Worm (Caenorhabditis elegans) whole organism, L2 larva: Measurements from ENCODE around the gene F41H10.12.

ENCODE experiments used
- alr-1 ChIP-seq: fragments of 150-350 bp; optimal IDR thresholded peaks from 2 replicates; lab custom pipeline; 2014; ENCODE audit warnings: missing biosample characterization, missing genetic modification characterization
- ama-1 ChIP-seq: fragments of 150-350 bp; optimal IDR thresholded peaks from 2 replicates; lab custom pipeline; 2018; ENCODE audit warnings: inconsistent platforms
- blmp-1 ChIP-seq: sonication (generic microtip); optimal IDR thresholded peaks from 2 replicates; lab custom pipeline; 2017; ENCODE audit warnings: missing genetic modification characterization, mild to moderate bottlenecking, missing compliant biosample characterization, antibody characterized with exemption, moderate library complexity; ENCODE audit not compliant: insufficient read depth
- gmeb-1 ChIP-seq: fragments of 150-350 bp; optimal IDR thresholded peaks from 2 replicates; lab custom pipeline; 2014; ENCODE audit warnings: missing biosample characterization, missing genetic modification characterization
- nhr-10 ChIP-seq: sonication (generic microtip); optimal IDR thresholded peaks from 2 replicates; lab custom pipeline; 2017; ENCODE audit warnings: missing biosample characterization, missing genetic modification characterization
- nhr-6 ChIP-seq: fragments of 150-350 bp; optimal IDR thresholded peaks from 2 replicates; lab custom pipeline; 2014; ENCODE audit warnings: missing biosample characterization, missing genetic modification characterization
- snpc-4 ChIP-seq: fragments of 150-350 bp; optimal IDR thresholded peaks from 2 replicates; lab custom pipeline; 2014; ENCODE audit warnings: missing biosample characterization, missing genetic modification characterization
- unc-62 ChIP-seq: fragments of 150-350 bp; optimal IDR thresholded peaks from 2 replicates; lab custom pipeline; 2014; ENCODE audit warnings: missing biosample characterization, missing genetic modification reagents, missing genetic modification characterization

DNA sequence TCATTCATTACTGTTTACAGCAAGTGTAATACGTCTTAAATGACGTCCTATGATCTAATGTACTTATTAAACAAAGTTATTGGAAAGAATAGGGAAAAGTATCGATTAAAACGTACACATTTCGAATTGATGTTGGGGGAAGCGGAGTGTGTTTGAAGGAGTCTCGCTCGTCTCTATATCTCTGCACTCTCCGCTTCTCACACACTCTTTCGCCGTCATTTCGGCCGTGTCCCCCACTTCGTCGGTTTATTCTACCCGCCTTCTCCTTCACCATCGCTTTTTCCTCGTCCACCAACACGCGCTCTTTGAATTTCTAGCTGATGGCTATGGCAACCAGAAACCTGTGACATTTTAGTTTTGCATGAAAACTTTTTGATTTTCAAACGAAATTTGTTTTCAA is 16.3 kb upstream of the F41H10.12 start:
- peak; percentile 37 for TF ChIP-seq snpc-4 (tag; lab: Kevin White, UChicago)
- no peak for TF ChIP-seq alr-1 (tag; lab: Kevin White, UChicago)
- no peak for TF ChIP-seq blmp-1 (tag; lab: Kevin White, UChicago)
- no peak for TF ChIP-seq gmeb-1 (tag; lab: Kevin White, UChicago)
- TF ChIP-seq nhr-10 (tag; lab: Kevin White, UChicago): no peak
- TF ChIP-seq unc-62: no peak
- no peak for TF ChIP-seq ama-1 (lab: Kevin White, UChicago)
- no peak for TF ChIP-seq nhr-6 (tag; lab: Kevin White, UChicago)
